Worm (Caenorhabditis elegans) whole organism, young adult: ENCODE results near the gene cox-17.
"Not testable (repeated sequence)": the region's sequence is repeated elsewhere in the genome, so short reads cannot be mapped to it uniquely, and the experiment has no call there.

ENCODE experiments used
- B0261.1 ChIP-seq: sonication (generic microtip); optimal IDR thresholded peaks from 2 replicates; lab custom pipeline; 2016; ENCODE audit warnings: mild to moderate bottlenecking, missing genetic modification characterization, moderate library complexity, missing compliant biosample characterization
- F52B5.7 ChIP-seq: sonication (generic microtip); optimal IDR thresholded peaks from 2 replicates; lab custom pipeline; 2016; ENCODE audit warnings: mild to moderate bottlenecking, missing genetic modification characterization, missing compliant biosample characterization
- F57C9.4 ChIP-seq: sonication (generic microtip); optimal IDR thresholded peaks from 2 replicates; lab custom pipeline; 2017; ENCODE audit warnings: mild to moderate bottlenecking, missing genetic modification characterization, missing compliant biosample characterization
- akir-1 ChIP-seq: fragments of 200-800 bp; sonication (Bioruptor generic); optimal IDR thresholded peaks from 2 replicates; lab custom pipeline; 2018; ENCODE audit warnings: mild to moderate bottlenecking, missing genetic modification characterization, moderate library complexity, missing compliant biosample characterization
- attf-5 ChIP-seq: fragments of 200-800 bp; sonication (Bioruptor generic); optimal IDR thresholded peaks from 2 replicates; lab custom pipeline; 2018; ENCODE audit warnings: mild to moderate bottlenecking, missing genetic modification characterization, missing compliant biosample characterization
- ccch-3 ChIP-seq: fragments of 200-800 bp; sonication (Bioruptor generic); optimal IDR thresholded peaks from 2 replicates; lab custom pipeline; 2018; ENCODE audit warnings: mild to moderate bottlenecking, missing genetic modification characterization, missing compliant biosample characterization
- cebp-1 ChIP-seq, 2 experiments: fragments of 200-800 bp in 1 of 2; sonication (Bioruptor generic) in 1 of 2; sonication (generic microtip) in 1 of 2; IDR thresholded peaks in 1 of 2; optimal IDR thresholded peaks in 1 of 2; 2 replicates each; pipeline versions ENCODE4 v1.3.6 to Lab custom; 2017 to 2022; ENCODE audit warnings: missing compliant biosample characterization in 2 of 2, missing genetic modification characterization in 2 of 2, mild to moderate bottlenecking in 1 of 2, missing genetic modification reagents in 1 of 2, moderate library complexity in 1 of 2
- ceh-27 ChIP-seq: fragments of 200-800 bp; sonication (Bioruptor generic); optimal IDR thresholded peaks from 2 replicates; lab custom pipeline; 2018; ENCODE audit warnings: mild to moderate bottlenecking, missing genetic modification characterization, moderate library complexity, missing compliant biosample characterization
- dox-1 ChIP-seq: fragments of 200-800 bp; sonication (Bioruptor generic); IDR thresholded peaks from 2 replicates; pipeline ENCODE4 v1.3.6; 2022; ENCODE audit warnings: missing genetic modification reagents, missing genetic modification characterization, missing compliant biosample characterization
- egrh-3 ChIP-seq: fragments of 200-800 bp; sonication (Bioruptor generic); IDR thresholded peaks from 2 replicates; pipeline ENCODE4 v1.3.6; 2022; ENCODE audit warnings: missing genetic modification reagents, missing genetic modification characterization, missing compliant biosample characterization
- ekl-4 ChIP-seq: fragments of 200-800 bp; sonication (Bioruptor generic); IDR thresholded peaks from 2 replicates; pipeline ENCODE4 v1.3.6; 2022; ENCODE audit warnings: missing genetic modification reagents, missing genetic modification characterization, missing compliant biosample characterization
- ets-4 ChIP-seq: fragments of 200-800 bp; sonication (Bioruptor generic); optimal IDR thresholded peaks from 2 replicates; lab custom pipeline; 2018; ENCODE audit warnings: mild to moderate bottlenecking, missing genetic modification characterization, missing compliant biosample characterization
- fkh-3 ChIP-seq: sonication (generic microtip); optimal IDR thresholded peaks from 2 replicates; lab custom pipeline; 2016; ENCODE audit warnings: mild to moderate bottlenecking, missing genetic modification characterization, missing compliant biosample characterization
- hmg-1.2 ChIP-seq: fragments of 200-800 bp; sonication (Bioruptor generic); IDR thresholded peaks from 2 replicates; pipeline ENCODE4 v1.3.6; 2022; ENCODE audit warnings: missing genetic modification reagents, missing genetic modification characterization, missing compliant biosample characterization
- lin-26 ChIP-seq: fragments of 200-800 bp; sonication (Bioruptor generic); IDR thresholded peaks from 2 replicates; pipeline ENCODE4 v1.3.6; 2022; ENCODE audit warnings: missing genetic modification reagents, missing genetic modification characterization, missing compliant biosample characterization
- madf-3 ChIP-seq: fragments of 200-800 bp; sonication (Bioruptor generic); IDR thresholded peaks from 2 replicates; pipeline ENCODE4 v1.3.6; 2022; ENCODE audit warnings: missing genetic modification reagents, missing genetic modification characterization, missing compliant biosample characterization
- madf-8 ChIP-seq: fragments of 200-800 bp; sonication (Bioruptor generic); conservative IDR thresholded peaks from 2 replicates; pipeline ENCODE4 v1.3.6; 2022; ENCODE audit warnings: missing genetic modification reagents, missing genetic modification characterization, missing compliant biosample characterization
- mcd-1 ChIP-seq: fragments of 200-800 bp; sonication (Bioruptor generic); IDR thresholded peaks from 2 replicates; pipeline ENCODE4 v1.3.6; 2022; ENCODE audit warnings: missing genetic modification reagents, missing genetic modification characterization, missing compliant biosample characterization
- mxl-1 ChIP-seq: sonication (generic microtip); optimal IDR thresholded peaks from 2 replicates; lab custom pipeline; 2016; ENCODE audit warnings: missing genetic modification characterization, missing compliant biosample characterization
- nfya-1 ChIP-seq: sonication (generic microtip); optimal IDR thresholded peaks from 2 replicates; lab custom pipeline; 2017; ENCODE audit warnings: antibody characterized with exemption, missing compliant biosample characterization, missing genetic modification characterization, borderline replicate concordance; ENCODE audit not compliant: insufficient read depth
- nhr-80 ChIP-seq: sonication (generic microtip); optimal IDR thresholded peaks from 2 replicates; lab custom pipeline; 2016; ENCODE audit warnings: missing genetic modification characterization, missing compliant biosample characterization
- nhr-90 ChIP-seq: sonication (generic microtip); optimal IDR thresholded peaks from 2 replicates; lab custom pipeline; 2016; ENCODE audit warnings: missing genotype, mild to moderate bottlenecking, missing genetic modification characterization, missing compliant biosample characterization
- rcor-1 ChIP-seq: fragments of 200-800 bp; sonication (Bioruptor generic); IDR thresholded peaks from 2 replicates; pipeline ENCODE4 v1.3.6; 2022; ENCODE audit warnings: missing genetic modification reagents, missing genetic modification characterization, missing compliant biosample characterization
- repo-1 ChIP-seq: sonication (generic microtip); optimal IDR thresholded peaks from 2 replicates; lab custom pipeline; 2017; ENCODE audit warnings: mild to moderate bottlenecking, missing genetic modification characterization, missing compliant biosample characterization
- rpc-1 ChIP-seq, 2 experiments: fragments of 150-350 bp in 1 of 2; sonication (generic microtip) in 1 of 2; optimal IDR thresholded peaks; 2 replicates each; lab custom pipeline; 2014 to 2018; ENCODE audit warnings: missing biosample characterization in 1 of 2, missing genetic modification characterization in 1 of 2, missing genetic modification reagents in 1 of 2, missing genotype in 1 of 2
- sdz-38 ChIP-seq: sonication (generic microtip); optimal IDR thresholded peaks from 2 replicates; lab custom pipeline; 2016; ENCODE audit warnings: missing genotype, missing genetic modification characterization, missing compliant biosample characterization
- sea-2 ChIP-seq: fragments of 200-800 bp; sonication (Bioruptor generic); IDR thresholded peaks from 2 replicates; pipeline ENCODE4 v1.3.6; 2022; ENCODE audit warnings: missing genetic modification characterization, missing compliant biosample characterization
- snpc-1.1 ChIP-seq: sonication (generic microtip); optimal IDR thresholded peaks from 2 replicates; lab custom pipeline; 2017; ENCODE audit warnings: missing genetic modification characterization, mild to moderate bottlenecking, missing compliant biosample characterization, antibody characterized with exemption, moderate library complexity, missing genotype, missing genetic modification reagents; ENCODE audit not compliant: insufficient read depth
- somi-1 ChIP-seq: fragments of 200-800 bp; sonication (Bioruptor generic); optimal IDR thresholded peaks from 2 replicates; lab custom pipeline; 2018; ENCODE audit warnings: mild to moderate bottlenecking, missing genetic modification characterization, missing compliant biosample characterization
- tbp1 ChIP-seq: fragments of 200-800 bp; sonication (Bioruptor generic); optimal IDR thresholded peaks from 2 replicates; lab custom pipeline; 2018; ENCODE audit warnings: mild to moderate bottlenecking, missing genetic modification characterization, missing compliant biosample characterization
- tbx-9 ChIP-seq: sonication (generic microtip); optimal IDR thresholded peaks from 2 replicates; lab custom pipeline; 2016; ENCODE audit warnings: borderline replicate concordance, missing genetic modification characterization, inconsistent platforms, missing compliant biosample characterization
- zfh-2 ChIP-seq: fragments of 200-800 bp; sonication (Bioruptor generic); conservative IDR thresholded peaks from 2 replicates; pipeline ENCODE4 v1.3.6; 2022; ENCODE audit warnings: missing genetic modification reagents, missing genetic modification characterization, missing compliant biosample characterization
- ztf-26 ChIP-seq: sonication (generic microtip); optimal IDR thresholded peaks from 2 replicates; lab custom pipeline; 2017; ENCODE audit warnings: missing genetic modification characterization, missing compliant biosample characterization
- ztf-6 ChIP-seq: fragments of 200-800 bp; sonication (Bioruptor generic); IDR thresholded peaks from 2 replicates; pipeline ENCODE4 v1.3.6; 2022; ENCODE audit warnings: missing genetic modification reagents, missing genetic modification characterization, missing compliant biosample characterization

Gene cox-17

ce11 chrIII:157980-158379 lies 32.8 kb upstream of the cox-17 start (continued):
- TF ChIP-seq ceh-27 = no peak

DNA sequence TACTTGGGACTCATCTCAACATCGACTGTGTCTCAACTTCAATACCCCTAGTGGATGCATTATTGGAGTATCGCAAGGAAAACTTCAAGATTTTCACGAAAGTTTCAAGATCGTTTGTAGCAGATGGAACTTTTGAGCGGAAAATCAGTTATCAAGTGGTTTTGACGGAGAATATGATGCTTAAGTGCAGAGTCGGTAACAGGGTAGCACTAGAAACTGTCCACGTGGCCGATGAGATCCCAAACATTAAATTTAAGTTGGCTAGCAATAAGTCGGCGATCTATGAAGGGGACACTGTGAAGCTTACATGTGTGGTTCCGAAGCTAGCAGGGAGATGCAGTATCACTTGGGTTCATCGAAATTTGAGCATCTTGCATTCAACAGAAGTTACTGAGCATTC lies 31.6 kb upstream of the cox-17 start:
- TF ChIP-seq nfya-1 (no peak), repo-1 (tag; lab: Kevin White, UChicago) (no peak), madf-3 (GFP tag; lab: Robert Waterston, UW) (0 out of 2 replicates have a peak, but pooled peaks have one; percentile 39), madf-8 (GFP tag; lab: Robert Waterston, UW) (no peak), attf-5 (no peak), tbx-9 (no peak), ztf-26 (no peak)
- TF ChIP-seq, all 124 proteins: peak for 1

DNA sequence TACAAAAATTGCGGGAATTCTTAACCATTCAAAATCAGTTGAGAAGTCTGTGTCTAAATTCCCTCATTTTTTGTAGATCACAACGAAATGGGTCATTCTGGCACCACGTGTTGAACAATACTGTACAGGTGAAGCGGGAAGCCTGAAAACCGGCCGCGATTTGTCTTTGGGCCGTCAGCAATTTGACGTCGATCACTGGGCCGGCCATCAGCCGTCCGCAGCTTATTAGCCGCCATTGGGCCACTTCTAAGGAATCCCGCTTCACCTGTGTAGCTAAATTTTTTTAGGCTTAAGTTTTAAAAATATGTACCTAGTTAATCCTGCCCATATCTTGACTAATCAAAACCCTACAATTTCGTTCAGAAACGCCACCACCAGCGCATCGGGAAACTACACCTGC lies 31.1 kb upstream of the cox-17 start:
- no peak for TF ChIP-seq mcd-1 (GFP tag; lab: Robert Waterston, UW)
- peak; percentile 63; the same call in 1 of the 2 replicates for TF ChIP-seq zfh-2 (GFP tag; lab: Robert Waterston, UW)
- TF ChIP-seq akir-1 (GFP tag; lab: Kevin White, UChicago) = no peak
- no peak for TF ChIP-seq nhr-90
- no peak for TF ChIP-seq F52B5.7 (tag; lab: Kevin White, UChicago)
- no peak for TF ChIP-seq sea-2
- no peak for TF ChIP-seq rcor-1
- TF ChIP-seq nhr-80 (tag; lab: Kevin White, UChicago) = no peak
- TF ChIP-seq dox-1 (GFP tag; lab: Robert Waterston, UW) = no peak
- TF ChIP-seq B0261.1 (tag; lab: Kevin White, UChicago) = no peak
- TF ChIP-seq egrh-3 = no peak
- no peak for TF ChIP-seq cebp-1 (GFP tag; IDR thresholded peaks at IDR 0.05; lab: Robert Waterston, UW)
- no peak for TF ChIP-seq cebp-1 (tag; optimal IDR thresholded peaks at IDR 0.05; lab: Kevin White, UChicago)
- peak; percentile 19 for TF ChIP-seq fkh-3 (tag; lab: Kevin White, UChicago)
- TF ChIP-seq ekl-4 (GFP tag; lab: Robert Waterston, UW) = peak; percentile 38; the same call in 1 of the 2 replicates
- no peak for TF ChIP-seq ets-4 (GFP tag; lab: Kevin White, UChicago)
- TF ChIP-seq snpc-1.1 (tag; lab: Kevin White, UChicago) = no peak
- TF ChIP-seq mxl-1 (tag; lab: Kevin White, UChicago) = no peak
- no peak for TF ChIP-seq tbp1
- 0 out of 2 replicates have a peak, but pooled peaks have one; percentile 0 for TF ChIP-seq madf-3 (GFP tag; lab: Robert Waterston, UW)
- no peak for TF ChIP-seq sdz-38 (tag; lab: Kevin White, UChicago)

DNA sequence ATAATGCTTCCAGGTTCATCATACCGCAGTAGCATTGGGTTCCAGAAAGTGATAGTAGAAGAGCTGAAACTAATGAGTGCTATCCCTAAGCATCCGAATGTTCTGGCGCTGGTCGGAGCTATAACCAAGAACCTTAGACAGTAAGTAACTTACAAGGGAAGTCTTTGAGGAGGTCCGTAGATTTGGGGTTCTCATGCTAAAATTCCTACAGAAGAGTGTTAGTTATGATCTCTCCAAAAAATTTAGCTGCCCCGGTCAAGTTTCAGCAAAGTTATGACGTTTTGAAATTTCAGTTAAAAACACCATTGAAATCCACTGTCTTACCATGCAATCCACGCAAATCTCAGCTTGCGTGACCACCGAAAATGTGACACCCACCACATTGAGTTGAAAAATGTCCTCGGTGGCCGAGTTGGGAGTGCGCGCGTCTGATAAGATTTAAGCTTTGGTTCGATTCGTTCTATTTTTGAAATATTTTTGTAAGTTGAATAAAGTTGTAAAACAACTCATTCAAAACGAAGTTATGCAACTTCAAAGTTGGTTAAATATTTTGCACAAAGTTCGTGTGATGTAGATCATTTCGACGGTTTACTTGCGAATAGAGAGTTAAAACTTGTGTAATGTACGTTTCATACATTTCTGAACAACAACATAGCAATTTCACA lies 29.9 kb upstream of the cox-17 start:
- TF ChIP-seq B0261.1 (tag; lab: Kevin White, UChicago) (peak; percentile 53), tbp1 (peak; percentile 74), lin-26 (peak; percentile 43; the same call in 1 of the 2 replicates), rpc-1 (tag; optimal IDR thresholded peaks at IDR 0.05; lab: Kevin White, UChicago) (peak; percentile 50)
- TF ChIP-seq rpc-1 (optimal IDR thresholded peaks at IDR 0.05; lab: Kevin White, UChicago) = not testable (repeated sequence)

DNA sequence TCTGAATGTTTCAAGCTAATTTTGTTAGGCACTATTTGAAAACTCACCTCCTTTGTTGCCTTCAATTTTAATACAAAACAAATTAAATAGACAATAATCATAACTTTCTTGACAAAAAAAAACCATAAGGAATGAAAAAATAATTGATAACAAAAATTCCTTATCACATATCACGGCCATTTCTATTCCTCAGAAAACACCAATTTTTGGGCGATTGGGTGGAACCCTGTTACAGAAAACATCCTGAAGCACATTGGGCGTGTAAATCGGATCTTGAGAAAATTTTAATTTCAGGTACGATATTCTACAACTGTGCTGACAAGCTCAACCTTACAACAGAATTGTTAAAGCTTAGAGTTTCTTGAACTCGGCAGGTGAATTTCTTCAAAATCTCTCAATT lies 26.0 kb upstream of the cox-17 start, which contains the start of gene F40G9.8:
F40G9.8 (minus strand) TSS at position 101 of the 400 bp plus-strand sequence.
- TF ChIP-seq ccch-3 (GFP tag; lab: Kevin White, UChicago) = no peak
- TF ChIP-seq repo-1 (tag; lab: Kevin White, UChicago) = no peak
- no peak for TF ChIP-seq somi-1 (GFP tag; lab: Kevin White, UChicago)
- TF ChIP-seq hmg-1.2 = no peak
- no peak for TF ChIP-seq ztf-6 (GFP tag; lab: Robert Waterston, UW)
- TF ChIP-seq F57C9.4 (tag; lab: Kevin White, UChicago) = no peak
